Worm (Caenorhabditis elegans): ENCODE results near the gene T04C12.1.
A peak's percentile ranks its signal among the peaks of the same experiment; 100 is the strongest.

Gene T04C12.1

DNA sequence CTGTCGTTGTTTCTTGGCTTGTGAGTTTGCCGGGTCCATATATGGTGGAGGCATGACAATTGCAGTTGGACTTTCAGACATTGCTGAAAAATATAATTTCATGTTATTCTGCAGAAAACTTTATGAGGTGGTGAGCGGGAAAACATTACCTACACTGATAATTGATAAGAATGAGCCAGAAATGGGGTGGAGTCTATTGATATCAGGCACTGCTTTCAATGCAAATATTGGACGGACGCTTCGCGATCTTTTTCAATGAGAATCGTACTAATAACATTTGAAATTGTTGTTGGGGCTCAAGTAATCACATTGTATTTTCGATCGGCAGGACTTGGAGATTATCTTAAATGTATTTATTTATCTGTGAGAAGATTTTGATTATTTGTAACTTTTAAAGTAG lies at the start of gene T04C12.1:
Gene T04C12.1, minus strand, starts transcription at position 90 of the 400 bp plus-strand sequence.
- TF ChIP-seq ama-1 (optimal IDR thresholded peaks at IDR 0.05), result peak; percentile 6
- no peak for TF ChIP-seq ama-1 (GFP tag; optimal IDR thresholded peaks at IDR 0.05)
- no peak for TF ChIP-seq F57C9.4 (tag; optimal IDR thresholded peaks at IDR 0.05)

DNA sequence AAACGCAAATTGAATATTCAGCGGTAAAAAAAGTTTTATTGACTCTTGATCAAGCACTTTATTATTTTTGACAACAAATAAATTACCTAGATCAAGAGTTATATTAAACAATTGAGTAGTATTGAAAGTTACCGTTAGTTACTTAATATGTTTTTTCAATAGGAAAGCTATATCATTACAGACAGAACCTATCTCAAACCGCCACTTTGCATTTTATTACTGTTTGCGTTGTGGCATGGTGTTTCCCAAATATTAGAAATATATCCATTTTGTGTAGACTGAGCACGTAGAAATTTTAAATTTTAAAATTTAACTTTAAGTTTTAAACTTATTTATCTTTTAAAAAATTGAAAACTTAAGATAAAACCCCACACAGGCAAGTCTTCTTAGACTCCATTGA lies 45.3 kb upstream of the T04C12.1 start:
- TF ChIP-seq egrh-3 (GFP tag; IDR thresholded peaks at IDR 0.05) (no peak), lag-1 (GFP tag; IDR thresholded peaks at IDR 0.05) (no peak), bed-1 (GFP tag; IDR thresholded peaks at IDR 0.05) (no peak), C17E4.6 (GFP tag; IDR thresholded peaks at IDR 0.05) (no peak), ztf-22 (GFP tag; optimal IDR thresholded peaks at IDR 0.05) (no peak), Y67H2A.10 (GFP tag; conservative IDR thresholded peaks at IDR 0.05) (no peak), rpc-1 (optimal IDR thresholded peaks at IDR 0.05) (no peak), rpc-1 (tag; optimal IDR thresholded peaks at IDR 0.05) (no peak), unc-130 (GFP tag; optimal IDR thresholded peaks at IDR 0.05) (no peak), xnd-1 (tag; optimal IDR thresholded peaks at IDR 0.05) (no peak), ceh-27 (GFP tag; optimal IDR thresholded peaks at IDR 0.05) (no peak), atf-7 (tag; optimal IDR thresholded peaks at IDR 0.05) (no peak), nhr-27 (tag; optimal IDR thresholded peaks at IDR 0.05) (no peak), lin-40 (tag; optimal IDR thresholded peaks at IDR 0.05) (no peak), rcor-1 (GFP tag; IDR thresholded peaks at IDR 0.05) (no peak), D2030.7 (GFP tag; IDR thresholded peaks at IDR 0.05) (no peak), nfya-2 (GFP tag; IDR thresholded peaks at IDR 0.05) (no peak)

DNA sequence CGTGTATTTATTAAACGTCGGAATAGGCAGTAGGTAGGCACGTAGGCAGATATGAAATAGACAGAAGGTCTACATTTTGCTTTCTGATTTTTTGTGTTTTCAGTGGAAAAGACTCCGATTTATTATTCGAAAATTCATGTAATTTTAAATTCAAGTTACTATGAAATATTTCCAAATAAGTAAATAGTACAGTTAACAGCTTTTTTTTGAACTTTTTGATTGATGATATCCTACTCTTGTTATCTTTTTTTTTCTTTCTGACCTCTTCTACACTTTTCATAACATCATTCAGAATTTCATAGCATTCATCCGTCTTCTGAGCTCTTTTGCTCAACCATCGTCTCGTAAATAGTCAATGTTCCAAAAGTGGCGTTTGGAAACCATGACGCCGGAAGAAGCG lies 39.5 kb upstream of the T04C12.1 start, which contains the start of gene cdkl-1:
Gene cdkl-1, plus strand, starts transcription at position 301 of the 400 bp plus-strand sequence.
- TF ChIP-seq lin-26 (GFP tag; IDR thresholded peaks at IDR 0.05) (no peak), mel-28 (tag; optimal IDR thresholded peaks at IDR 0.05; ENCODE audit: borderline replicate concordance) (no peak), ztf-28 (GFP tag; IDR thresholded peaks at IDR 0.05) (no peak), nhr-179 (tag; optimal IDR thresholded peaks at IDR 0.05) (no peak), attf-3 (GFP tag; conservative IDR thresholded peaks at IDR 0.05) (no peak), B0035.1 (tag; optimal IDR thresholded peaks at IDR 0.05) (no peak), attf-5 (GFP tag; optimal IDR thresholded peaks at IDR 0.05) (no peak), egl-44 (GFP tag; IDR thresholded peaks at IDR 0.05) (no peak), atf-7 (tag; optimal IDR thresholded peaks at IDR 0.05) (no peak), rcor-1 (GFP tag; IDR thresholded peaks at IDR 0.05) (no peak), pbrm-1 (GFP tag; IDR thresholded peaks at IDR 0.05) (no peak), B0019.2 (GFP tag; conservative IDR thresholded peaks at IDR 0.05) (no peak), ZK185.1 (tag; optimal IDR thresholded peaks at IDR 0.05; ENCODE audit: poor library complexity, severe bottlenecking) (no peak), mcd-1 (GFP tag; IDR thresholded peaks at IDR 0.05) (no peak), fkh-3 (tag; optimal IDR thresholded peaks at IDR 0.05) (no peak), Y67H2A.10 (GFP tag; conservative IDR thresholded peaks at IDR 0.05) (no peak), nfya-2 (GFP tag; IDR thresholded peaks at IDR 0.05) (no peak)

DNA sequence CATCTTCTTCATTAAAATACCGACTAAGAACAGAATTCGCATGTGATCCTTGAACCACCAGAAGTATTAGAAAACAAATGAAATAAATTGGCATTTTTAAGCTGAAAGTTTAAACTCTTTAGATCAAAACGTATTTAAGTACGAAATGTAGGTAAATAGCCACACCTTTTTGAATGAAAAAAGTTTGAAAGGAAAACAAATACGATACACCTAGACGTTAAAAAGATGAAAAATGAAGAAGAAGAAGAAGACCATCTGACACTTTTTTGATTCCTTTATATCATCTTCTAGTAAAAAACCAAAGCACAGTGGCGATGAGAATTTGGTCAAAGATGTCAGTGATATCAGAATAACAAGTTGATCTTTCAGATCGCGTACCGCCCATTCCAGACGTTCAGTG lies 36.8 kb upstream of the T04C12.1 start, which contains the start of gene Y42A5A.3:
Gene Y42A5A.3, minus strand, starts transcription at position 101 of the 400 bp plus-strand sequence.
- TF ChIP-seq ekl-4 (GFP tag; IDR thresholded peaks at IDR 0.05), result no peak
- no peak for TF ChIP-seq let-607 (tag; optimal IDR thresholded peaks at IDR 0.05)
- TF ChIP-seq Y53G8AR.9 (GFP tag; conservative IDR thresholded peaks at IDR 0.05), result no peak
- TF ChIP-seq ccch-3 (GFP tag; optimal IDR thresholded peaks at IDR 0.05), result no peak
- no peak for TF ChIP-seq rpc-1 (optimal IDR thresholded peaks at IDR 0.05)
- TF ChIP-seq rpc-1 (tag; optimal IDR thresholded peaks at IDR 0.05), result no peak
- TF ChIP-seq F33H1.4 (GFP tag; IDR thresholded peaks at IDR 0.05), result no peak
- TF ChIP-seq B0035.1 (tag; optimal IDR thresholded peaks at IDR 0.05), result no peak
- TF ChIP-seq madf-10 (tag; optimal IDR thresholded peaks at IDR 0.05), result no peak
- TF ChIP-seq ceh-40 (GFP tag; IDR thresholded peaks at IDR 0.05), result no peak
- TF ChIP-seq egl-44 (GFP tag; IDR thresholded peaks at IDR 0.05), result no peak
- TF ChIP-seq T07F8.4 (tag; optimal IDR thresholded peaks at IDR 0.05), result no peak
- no peak for TF ChIP-seq nhr-120 (GFP tag; IDR thresholded peaks at IDR 0.05)
- TF ChIP-seq sptf-2 (GFP tag; optimal IDR thresholded peaks at IDR 0.05), result no peak
- no peak for TF ChIP-seq cebp-2 (GFP tag; IDR thresholded peaks at IDR 0.05)
- no peak for TF ChIP-seq snpc-1.3 (tag; optimal IDR thresholded peaks at IDR 0.05; ENCODE audit: insufficient read depth)

Data from whole organism, young adult.